Fruit fly (Drosophila melanogaster) whole organism, embryonic: ENCODE results near the gene CG7378.

Experiments used
- CG11398 ChIP-seq: fragments of 200-800 bp; sonication (Bioruptor generic); optimal IDR thresholded peaks from 2 replicates; lab custom pipeline; 2016; ENCODE audit warnings: missing biosample characterization, missing genetic modification characterization
- CG11456 ChIP-seq: fragments of 200-800 bp; sonication (Bioruptor generic); IDR thresholded peaks from 3 replicates; pipeline ENCODE4 v1.3.6; 2022; ENCODE audit warnings: missing biosample characterization, missing genetic modification characterization
- CG11504 ChIP-seq: fragments of 200-800 bp; sonication (Bioruptor generic); optimal IDR thresholded peaks from 3 replicates; lab custom pipeline; 2019; ENCODE audit warnings: missing biosample characterization, mild to moderate bottlenecking, missing genetic modification characterization, moderate library complexity
- CG11695 ChIP-seq: fragments of 200-800 bp; sonication (Bioruptor generic); IDR thresholded peaks from 3 replicates; pipeline ENCODE4 v1.3.6; 2022; ENCODE audit warnings: missing biosample characterization, missing genetic modification characterization
- CG12219 ChIP-seq: fragments of 200-800 bp; sonication (Bioruptor generic); optimal IDR thresholded peaks from 3 replicates; lab custom pipeline; 2018; ENCODE audit warnings: missing biosample characterization, mild to moderate bottlenecking, missing genetic modification characterization
- CG1529 ChIP-seq: fragments of 200-800 bp; sonication (Bioruptor generic); optimal IDR thresholded peaks from 3 replicates; lab custom pipeline; 2018; ENCODE audit warnings: missing biosample characterization, missing genetic modification characterization
- CG17612 ChIP-seq: fragments of 200-800 bp; sonication (Bioruptor generic); IDR thresholded peaks from 2 replicates; pipeline ENCODE4 v1.3.6; 2022; ENCODE audit warnings: missing biosample characterization, missing genetic modification characterization
- CG17802 ChIP-seq: fragments of 200-800 bp; sonication (Bioruptor generic); optimal IDR thresholded peaks from 2 replicates; lab custom pipeline; 2018; ENCODE audit warnings: missing biosample characterization, mild to moderate bottlenecking, missing genetic modification characterization, moderate library complexity
- CG18619 ChIP-seq: fragments of 200-800 bp; sonication (Bioruptor generic); optimal IDR thresholded peaks from 3 replicates; lab custom pipeline; 2017; ENCODE audit warnings: missing biosample characterization, mild to moderate bottlenecking, missing genetic modification characterization
- CG2199 ChIP-seq: fragments of 200-800 bp; sonication (Bioruptor generic); IDR thresholded peaks from 3 replicates; pipeline ENCODE4 v1.3.6; 2022; ENCODE audit warnings: missing biosample characterization, missing genetic modification characterization
- CG30020 ChIP-seq: fragments of 200-800 bp; optimal IDR thresholded peaks from 2 replicates; lab custom pipeline; 2019; ENCODE audit warnings: missing biosample characterization, mild to moderate bottlenecking, missing genetic modification characterization, moderate library complexity
- CG32767 ChIP-seq: fragments of 200-800 bp; sonication (Bioruptor generic); IDR thresholded peaks from 2 replicates; pipeline ENCODE4 v1.3.6; 2022; ENCODE audit warnings: missing biosample characterization, missing genetic modification characterization
- HLH4C ChIP-seq: fragments of 200-800 bp; sonication (Bioruptor generic); IDR thresholded peaks from 3 replicates; pipeline ENCODE4 v1.3.6; 2022; ENCODE audit warnings: missing biosample characterization, missing genetic modification characterization; ENCODE audit not compliant: partially characterized antibody
- Lim3 ChIP-seq: fragments of 200-800 bp; sonication (Bioruptor generic); IDR thresholded peaks from 2 replicates; pipeline ENCODE4 v1.3.6; 2022; ENCODE audit warnings: missing biosample characterization, missing genetic modification characterization
- MESR4 ChIP-seq: fragments of 200-800 bp; sonication (Bioruptor generic); optimal IDR thresholded peaks from 2 replicates; lab custom pipeline; 2018; ENCODE audit warnings: missing biosample characterization, mild to moderate bottlenecking, missing genetic modification characterization, moderate library complexity
- Mad ChIP-seq: fragments of 200-800 bp; sonication (Bioruptor generic); optimal IDR thresholded peaks from 2 replicates; lab custom pipeline; 2016; ENCODE audit warnings: missing biosample characterization, missing genetic modification characterization
- Nf-YA ChIP-seq: fragments of 200-800 bp; sonication (Bioruptor generic); IDR thresholded peaks from 2 replicates; pipeline ENCODE4 v1.3.6; 2022; ENCODE audit warnings: missing biosample characterization, missing genetic modification characterization
- Pdp1 ChIP-seq, 2 experiments: fragments of 200-800 bp; sonication (Bioruptor generic); optimal IDR thresholded peaks; 3 replicates each; lab custom pipeline; 2016; ENCODE audit warnings: missing biosample characterization in 2 of 2, missing genetic modification characterization in 2 of 2, mild to moderate bottlenecking in 1 of 2, moderate library complexity in 1 of 2
- amos ChIP-seq: fragments of 200-800 bp; sonication (Bioruptor generic); IDR thresholded peaks from 2 replicates; pipeline ENCODE4 v1.3.6; 2022; ENCODE audit warnings: missing biosample characterization, missing genetic modification characterization; ENCODE audit not compliant: partially characterized antibody
- bigmax ChIP-seq: fragments of 200-800 bp; sonication (Bioruptor generic); optimal IDR thresholded peaks from 2 replicates; lab custom pipeline; 2018; ENCODE audit warnings: missing biosample characterization, mild to moderate bottlenecking, missing genetic modification characterization
- cato ChIP-seq: fragments of 200-800 bp; sonication (Bioruptor generic); optimal IDR thresholded peaks from 2 replicates; lab custom pipeline; 2016; ENCODE audit warnings: missing biosample characterization, missing genetic modification characterization, borderline replicate concordance
- chinmo ChIP-seq: fragments of 200-800 bp; sonication (Bioruptor generic); IDR thresholded peaks from 4 replicates; pipeline ENCODE4 v1.3.6; 2022; ENCODE audit warnings: missing biosample characterization, missing genetic modification characterization; ENCODE audit not compliant: partially characterized antibody
- crol ChIP-seq: fragments of 200-800 bp; sonication (Bioruptor generic); IDR thresholded peaks from 2 replicates; pipeline ENCODE4 v1.3.6; 2022; ENCODE audit warnings: missing biosample characterization, missing genetic modification characterization
- gt ChIP-seq: fragments of 200-800 bp; sonication (Bioruptor generic); IDR thresholded peaks from 2 replicates; pipeline ENCODE4 v1.3.6; 2022; ENCODE audit warnings: missing biosample characterization, missing genetic modification characterization
- jumu ChIP-seq: fragments of 200-800 bp; sonication (Bioruptor generic); optimal IDR thresholded peaks from 3 replicates; lab custom pipeline; 2016; ENCODE audit warnings: missing biosample characterization, missing genetic modification characterization
- run ChIP-seq: fragments of 200-800 bp; sonication (Bioruptor generic); optimal IDR thresholded peaks from 3 replicates; lab custom pipeline; 2018; ENCODE audit warnings: missing biosample characterization, mild to moderate bottlenecking, missing genetic modification characterization
- sd ChIP-seq: fragments of 200-800 bp; sonication (Bioruptor generic); optimal IDR thresholded peaks from 3 replicates; lab custom pipeline; 2018; ENCODE audit warnings: missing biosample characterization, mild to moderate bottlenecking, missing genetic modification characterization, moderate library complexity
- twi ChIP-seq: fragments of 200-800 bp; optimal IDR thresholded peaks from 2 replicates; lab custom pipeline; 2019; ENCODE audit warnings: missing biosample characterization, mild to moderate bottlenecking, missing genetic modification characterization, moderate library complexity
- zen ChIP-seq: fragments of 200-800 bp; sonication (Bioruptor generic); optimal IDR thresholded peaks from 3 replicates; lab custom pipeline; 2018; ENCODE audit warnings: missing biosample characterization, mild to moderate bottlenecking, missing genetic modification characterization, moderate library complexity

Gene CG7378

dm6 chrX:18951220-18951867 is 51.1 kb downstream of the CG7378 start (continued):
- no peak for TF ChIP-seq chinmo (GFP tag; lab: Robert Waterston, UW)
- no peak for TF ChIP-seq amos (GFP tag; lab: Robert Waterston, UW)
- peak; percentile 38 for TF ChIP-seq CG18619 (GFP tag; lab: Kevin White, UChicago)
- TF ChIP-seq zen = peak; percentile 76
- TF ChIP-seq Mad (GFP tag; lab: Kevin White, UChicago) = peak; percentile 77
- peak; percentile 73 to 83 for TF ChIP-seq Pdp1 (GFP tag; optimal IDR thresholded peaks at IDR 0.05; lab: Kevin White, UChicago)
- peak; percentile 55 for TF ChIP-seq cato (GFP tag; lab: Kevin White, UChicago)
- TF ChIP-seq, all 482 proteins: peak for 351

DNA sequence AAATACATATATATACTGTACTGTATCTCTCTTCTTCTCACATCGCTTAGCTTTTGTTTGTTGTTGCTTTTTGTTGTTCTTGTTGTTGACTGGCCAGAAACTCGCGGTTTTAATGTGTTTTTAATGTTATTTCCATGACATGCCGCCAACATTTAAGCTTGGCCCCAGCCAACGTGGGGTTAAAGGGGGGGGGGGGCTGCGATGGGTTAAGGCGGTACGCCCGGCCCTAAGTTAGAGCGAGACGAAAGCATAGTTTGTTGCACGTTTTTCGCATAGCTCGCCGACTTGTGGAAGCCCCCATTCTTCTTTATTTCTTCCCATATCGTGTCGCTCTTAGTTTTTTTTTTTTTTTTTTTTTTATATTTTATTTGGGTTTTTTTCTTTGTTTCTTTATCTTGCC is 56.4 kb downstream of the CG7378 start:
- TF ChIP-seq chinmo (GFP tag; lab: Robert Waterston, UW) (0 out of 4 replicates have a peak, but pooled peaks have one; percentile 37), twi (tag; lab: Kevin White, UChicago) (no peak), CG11695 (GFP tag; lab: Robert Waterston, UW) (no peak), gt (GFP tag; lab: Robert Waterston, UW) (no peak), CG17612 (no peak), Lim3 (GFP tag; lab: Robert Waterston, UW) (no peak), CG11456 (no peak), bigmax (no peak), Nf-YA (GFP tag; lab: Robert Waterston, UW) (no peak), run (tag; lab: Kevin White, UChicago) (no peak), crol (peak; percentile 18; the same call in 1 of the 2 replicates), sd (tag; lab: Kevin White, UChicago) (peak; percentile 41), CG30020 (tag; lab: Kevin White, UChicago) (no peak), MESR4 (no peak), jumu (GFP tag; lab: Kevin White, UChicago) (no peak), CG1529 (GFP tag; lab: Kevin White, UChicago) (no peak), CG11504 (no peak), CG11398 (GFP tag; lab: Kevin White, UChicago) (no peak), HLH4C (GFP tag; lab: Robert Waterston, UW) (no peak), CG12219 (GFP tag; lab: Kevin White, UChicago) (no peak), CG32767 (GFP tag; lab: Robert Waterston, UW) (no peak), CG17802 (tag; lab: Kevin White, UChicago) (no peak), CG2199 (GFP tag; lab: Robert Waterston, UW) (0 out of 3 replicates have a peak, but pooled peaks have one; percentile 9)
